Worm (Caenorhabditis elegans) whole organism, midembryonic: ENCODE measurements around the gene ZK1127.5.

Experiments
- T22C8.4 ChIP-seq: fragments of 200-800 bp; sonication (Bioruptor generic); IDR thresholded peaks from 2 replicates; pipeline ENCODE4 v1.3.6; 2022; ENCODE audit warnings: missing genetic modification characterization, missing compliant biosample characterization
- cog-1 ChIP-seq: sonication (generic microtip); optimal IDR thresholded peaks from 2 replicates; lab custom pipeline; 2016; ENCODE audit warnings: missing genetic modification characterization, missing compliant biosample characterization
- flt-1 ChIP-seq: fragments of 200-800 bp; sonication (Bioruptor generic); IDR thresholded peaks from 2 replicates; pipeline ENCODE4 v1.3.6; 2022; ENCODE audit warnings: missing genetic modification characterization, missing compliant biosample characterization
- klf-2 ChIP-seq: fragments of 200-800 bp; sonication (Bioruptor generic); conservative IDR thresholded peaks from 2 replicates; pipeline ENCODE4 v1.3.6; 2022; ENCODE audit warnings: missing genetic modification reagents, missing genetic modification characterization, missing compliant biosample characterization
- med-1 ChIP-seq: sonication (generic microtip); optimal IDR thresholded peaks from 2 replicates; lab custom pipeline; 2017; ENCODE audit warnings: missing genetic modification characterization, mild to moderate bottlenecking, missing compliant biosample characterization, antibody characterized with exemption, missing genetic modification reagents; ENCODE audit not compliant: insufficient read depth
- ref-1 ChIP-seq: fragments of 200-800 bp; sonication (Bioruptor generic); conservative IDR thresholded peaks from 2 replicates; pipeline ENCODE4 v1.3.6; 2022; ENCODE audit warnings: missing genetic modification reagents, missing genetic modification characterization, missing compliant biosample characterization
- tab-1 ChIP-seq: fragments of 200-800 bp; sonication (Bioruptor generic); IDR thresholded peaks from 2 replicates; pipeline ENCODE4 v1.3.6; 2022; ENCODE audit warnings: missing genetic modification characterization, missing compliant biosample characterization
- ztf-23 ChIP-seq: fragments of 200-800 bp; sonication (Bioruptor generic); IDR thresholded peaks from 2 replicates; pipeline ENCODE4 v1.3.6; 2022; ENCODE audit warnings: missing genetic modification reagents, missing genetic modification characterization, missing compliant biosample characterization
- ztf-29 ChIP-seq: fragments of 200-800 bp; sonication (Bioruptor generic); IDR thresholded peaks from 2 replicates; pipeline ENCODE4 v1.3.6; 2022; ENCODE audit warnings: missing genetic modification reagents, missing genetic modification characterization, missing compliant biosample characterization

ZK1127.5 gene

ce11 chrII:7075564-7076228 lies 25.2 kb downstream of the ZK1127.5 start, which contains the start of gene T02G5.7:
TSS of gene T02G5.7 (plus strand) at chrII:7075614.
- TF ChIP-seq ref-1 (GFP tag; lab: Robert Waterston, UW) (no peak), med-1 (GFP tag; lab: Kevin White, UChicago) (no peak), ztf-29 (GFP tag; lab: Robert Waterston, UW) (no peak)

DNA sequence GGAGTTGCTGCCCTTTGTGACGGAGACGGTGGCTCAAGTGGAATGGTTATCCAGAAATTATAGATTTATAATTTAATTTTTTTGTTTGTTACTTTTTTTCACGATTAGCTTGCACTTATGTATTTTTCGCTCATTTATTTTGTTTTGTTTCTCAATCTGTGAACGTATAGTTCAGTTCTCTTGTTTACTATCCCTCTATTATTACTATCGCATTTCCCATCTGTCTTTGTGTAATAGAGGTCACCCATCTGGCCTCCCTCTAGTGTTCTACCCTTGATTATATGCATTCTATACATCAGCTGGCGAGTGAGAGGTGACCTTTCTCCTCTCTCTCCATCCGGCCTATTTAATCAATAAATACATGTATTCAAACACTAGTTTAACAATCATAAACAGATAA lies 33.5 kb downstream of the ZK1127.5 start, which contains the start of the genes T02G5.14 and T02G5.15:
T02G5.14 (plus strand) TSS at position 301 of the 400 bp plus-strand sequence.
T02G5.15 (plus strand) TSS at position 301 of the 400 bp plus-strand sequence.
- TF ChIP-seq T22C8.4: peak; percentile 58

DNA sequence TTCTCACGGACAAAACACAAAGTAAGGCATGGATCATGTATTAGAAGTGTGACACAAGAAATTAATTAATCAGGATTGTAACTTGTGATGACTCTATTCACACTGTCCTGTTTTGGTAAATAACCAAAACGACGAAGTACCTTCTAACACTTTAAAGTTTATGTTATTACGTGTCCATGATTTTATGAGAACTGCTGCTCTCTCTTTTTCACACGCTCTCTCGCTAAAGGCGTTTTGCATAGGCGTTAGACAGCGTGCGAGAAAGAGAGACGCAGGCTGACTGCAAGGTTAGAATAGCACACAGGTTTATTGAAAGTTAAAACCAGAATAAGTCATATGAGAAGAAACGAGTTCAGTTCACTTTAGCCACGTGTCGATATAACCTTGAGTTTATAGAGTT lies 39.6 kb downstream of the ZK1127.5 start:
- TF ChIP-seq ztf-23 (no peak), cog-1 (tag; lab: Kevin White, UChicago) (no peak), ref-1 (GFP tag; lab: Robert Waterston, UW) (no peak), klf-2 (no peak), tab-1 (GFP tag; lab: Robert Waterston, UW) (no peak), med-1 (GFP tag; lab: Kevin White, UChicago) (no peak), flt-1 (GFP tag; lab: Robert Waterston, UW) (no peak), ztf-29 (GFP tag; lab: Robert Waterston, UW) (no peak), T22C8.4 (no peak)

- TF ChIP-seq cog-1 (tag; lab: Kevin White, UChicago) (no peak), T22C8.4 (no peak), ztf-29 (GFP tag; lab: Robert Waterston, UW) (no peak), med-1 (GFP tag; lab: Kevin White, UChicago) (no peak), ztf-23 (no peak), tab-1 (GFP tag; lab: Robert Waterston, UW) (no peak), flt-1 (GFP tag; lab: Robert Waterston, UW) (no peak), klf-2 (no peak), ref-1 (GFP tag; lab: Robert Waterston, UW) (no peak)
These were observed 40.4 kb downstream of the ZK1127.5 start for ce11 chrII:7090852-7091251.

ce11 chrII:7093339-7093821 lies 42.9 kb downstream of the ZK1127.5 start, which contains the start of gene T02G5.3:
TSS of gene T02G5.3 (plus strand) at chrII:7093389.
- 0 out of 2 replicates have a peak, but pooled peaks have one; percentile 40 for TF ChIP-seq flt-1 (GFP tag; lab: Robert Waterston, UW)
- no peak for TF ChIP-seq tab-1 (GFP tag; lab: Robert Waterston, UW)

DNA sequence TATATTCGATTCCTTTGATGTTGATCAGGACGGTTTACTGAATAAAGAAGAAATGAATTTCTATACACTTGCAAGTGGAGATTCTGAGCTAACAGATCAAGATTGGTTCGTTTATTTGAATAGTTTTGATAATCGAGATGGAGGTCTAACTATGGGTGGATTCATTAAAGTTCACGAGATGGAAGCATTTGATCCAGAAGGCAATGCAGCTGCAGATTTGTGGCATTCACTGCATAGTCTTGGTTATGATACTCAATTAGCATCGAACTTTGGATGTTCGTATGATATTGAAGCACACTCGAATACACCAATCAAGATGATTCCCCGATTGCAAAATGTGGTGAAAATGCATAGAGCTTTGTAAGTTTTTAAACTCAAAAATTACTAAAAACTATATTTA lies 45.5 kb downstream of the ZK1127.5 start:
- TF ChIP-seq T22C8.4 (no peak), cog-1 (tag; lab: Kevin White, UChicago) (no peak), klf-2 (no peak), flt-1 (GFP tag; lab: Robert Waterston, UW) (no peak), ztf-23 (no peak), tab-1 (GFP tag; lab: Robert Waterston, UW) (no peak), med-1 (GFP tag; lab: Kevin White, UChicago) (no peak), ref-1 (GFP tag; lab: Robert Waterston, UW) (no peak)

DNA sequence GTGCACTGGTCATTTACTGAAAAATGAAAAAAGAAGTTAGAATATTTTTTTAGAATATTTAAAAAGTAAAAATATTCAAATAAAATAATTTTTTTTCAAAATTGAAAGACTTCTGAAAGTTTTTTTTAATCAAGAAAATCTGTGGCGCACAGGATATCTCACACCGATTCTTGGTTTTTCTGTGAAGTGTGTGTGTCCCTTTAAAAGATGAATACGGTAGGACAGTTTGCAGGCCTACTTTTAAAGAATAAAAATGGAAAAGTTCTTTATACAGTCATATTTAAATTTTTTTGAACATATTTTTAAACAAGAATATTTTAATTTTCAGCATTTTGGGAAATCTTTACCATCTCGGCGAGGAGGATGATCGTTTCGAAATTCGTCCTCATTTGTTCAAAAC lies 48.1 kb downstream of the ZK1127.5 start, which contains the start of gene mct-5:
mct-5 (minus strand) TSS at position 16 of the 400 bp plus-strand sequence.
- TF ChIP-seq ztf-23: no peak
- TF ChIP-seq ref-1 (GFP tag; lab: Robert Waterston, UW): no peak
- TF ChIP-seq cog-1 (tag; lab: Kevin White, UChicago): no peak
- no peak for TF ChIP-seq ztf-29 (GFP tag; lab: Robert Waterston, UW)

ce11 chrII:7099231-7099630 lies 48.8 kb downstream of the ZK1127.5 start:
- TF ChIP-seq ztf-29 (GFP tag; lab: Robert Waterston, UW): no peak
- no peak for TF ChIP-seq ref-1 (GFP tag; lab: Robert Waterston, UW)
- no peak for TF ChIP-seq flt-1 (GFP tag; lab: Robert Waterston, UW)
- TF ChIP-seq T22C8.4: no peak
- no peak for TF ChIP-seq cog-1 (tag; lab: Kevin White, UChicago)
- no peak for TF ChIP-seq med-1 (GFP tag; lab: Kevin White, UChicago)
- TF ChIP-seq klf-2: no peak
- TF ChIP-seq ztf-23: no peak
- no peak for TF ChIP-seq tab-1 (GFP tag; lab: Robert Waterston, UW)

- TF ChIP-seq ztf-23 (no peak), cog-1 (tag; lab: Kevin White, UChicago) (no peak), flt-1 (GFP tag; lab: Robert Waterston, UW) (no peak), ref-1 (GFP tag; lab: Robert Waterston, UW) (no peak), tab-1 (GFP tag; lab: Robert Waterston, UW) (no peak), ztf-29 (GFP tag; lab: Robert Waterston, UW) (no peak), T22C8.4 (no peak), klf-2 (no peak), med-1 (GFP tag; lab: Kevin White, UChicago) (no peak)
These were observed 50.4 kb downstream of the ZK1127.5 start, which contains the start of gene mmaa-1 for ce11 chrII:7100838-7101237. TSS of gene mmaa-1 (minus strand) at chrII:7101165.
